Worm (Caenorhabditis elegans): ENCODE data around the gene C06E2.9.
A peak's percentile ranks its signal among the peaks of the same experiment; 100 is the strongest.

Gene C06E2.9

ce11 chrX:8819815-8820415 lies 41.1 kb upstream of the C06E2.9 start:
- TF ChIP-seq egl-27 (tag; optimal IDR thresholded peaks at IDR 0.05) (no peak), dmd-6 (GFP tag; IDR thresholded peaks at IDR 0.05) (peak; percentile 40; the same call in 1 of the 2 replicates), nhr-6 (tag; optimal IDR thresholded peaks at IDR 0.05) (no peak), hlh-30 (tag; optimal IDR thresholded peaks at IDR 0.05; ENCODE audit: insufficient read depth) (peak; percentile 24), T20F7.1 (GFP tag; optimal IDR thresholded peaks at IDR 0.05) (no peak), nhr-237 (tag; optimal IDR thresholded peaks at IDR 0.05) (no peak), duxl-1 (tag; optimal IDR thresholded peaks at IDR 0.05; ENCODE audit: poor library complexity) (peak; percentile 50), php-3 (GFP tag; IDR thresholded peaks at IDR 0.05) (peak; percentile 69; the same call in 1 of the 2 replicates), fkh-10 (GFP tag; optimal IDR thresholded peaks at IDR 0.05) (no peak), unc-39 (tag; optimal IDR thresholded peaks at IDR 0.05) (no peak), hmg-1.1 (GFP tag; IDR thresholded peaks at IDR 0.05) (no peak), F44E2.7 (GFP tag; IDR thresholded peaks at IDR 0.05) (no peak), skn-1 (tag; optimal IDR thresholded peaks at IDR 0.05) (no peak), saeg-2 (GFP tag; IDR thresholded peaks at IDR 0.05) (no peak), lin-1 (GFP tag; IDR thresholded peaks at IDR 0.05) (peak; percentile 53; the same call in 1 of the 2 replicates), mep-1 (tag; optimal IDR thresholded peaks at IDR 0.05) (no peak), nhr-76 (tag; optimal IDR thresholded peaks at IDR 0.05) (no peak), ama-1 (optimal IDR thresholded peaks at IDR 0.05) (no peak), dve-1 (tag; optimal IDR thresholded peaks at IDR 0.05; ENCODE audit: insufficient read depth) (no peak), tra-1 (GFP tag; IDR thresholded peaks at IDR 0.05) (0 out of 2 replicates have a peak, but pooled peaks have one; percentile 30), spr-1 (tag; optimal IDR thresholded peaks at IDR 0.05) (peak; percentile 4), Y48G9A.11 (GFP tag; IDR thresholded peaks at IDR 0.05) (no peak), zag-1 (tag; optimal IDR thresholded peaks at IDR 0.05) (no peak), jun-1 (tag; optimal IDR thresholded peaks at IDR 0.05) (no peak), nhr-11 (tag; optimal IDR thresholded peaks at IDR 0.05) (no peak), ceh-20 (GFP tag; IDR thresholded peaks at IDR 0.05) (0 out of 2 replicates have a peak, but pooled peaks have one; percentile 8), lsy-2 (tag; optimal IDR thresholded peaks at IDR 0.05) (no peak), Y75B8A.6 (GFP tag; IDR thresholded peaks at IDR 0.05) (no peak), nhr-28 (tag; optimal IDR thresholded peaks at IDR 0.05) (peak; percentile 9), egl-43 (GFP tag; IDR thresholded peaks at IDR 0.05) (peak; percentile 72), ces-1 (GFP tag; optimal IDR thresholded peaks at IDR 0.05) (no peak), F49E8.2 (tag; optimal IDR thresholded peaks at IDR 0.05; ENCODE audit: borderline replicate concordance) (no peak), fos-1 (tag; optimal IDR thresholded peaks at IDR 0.05) (no peak), arid-1 (GFP tag; conservative IDR thresholded peaks at IDR 0.05) (peak; percentile 69), F26F4.8 (GFP tag; conservative IDR thresholded peaks at IDR 0.05) (no peak; the same call in 1 of the 2 replicates), nhr-41 (GFP tag; IDR thresholded peaks at IDR 0.05) (0 out of 2 replicates have a peak, but pooled peaks have one; percentile 23), nhr-10 (tag; optimal IDR thresholded peaks at IDR 0.05) (no peak), zip-11 (GFP tag; IDR thresholded peaks at IDR 0.05) (peak; percentile 62; the same call in 1 of the 2 replicates), snpc-1.2 (GFP tag; IDR thresholded peaks at IDR 0.05) (peak; percentile 58; the same call in 1 of the 2 replicates), lin-38 (GFP tag; IDR thresholded peaks at IDR 0.05) (peak; percentile 71), daf-8 (GFP tag; IDR thresholded peaks at IDR 0.05) (no peak), lin-15B (tag; optimal IDR thresholded peaks at IDR 0.05) (no peak), nhr-48 (tag; optimal IDR thresholded peaks at IDR 0.05) (peak; percentile 28), dmd-8 (GFP tag; IDR thresholded peaks at IDR 0.05) (no peak), zfp-3 (GFP tag; conservative IDR thresholded peaks at IDR 0.05) (no peak), aly-2 (tag; optimal IDR thresholded peaks at IDR 0.05) (no peak), T26A8.4 (GFP tag; IDR thresholded peaks at IDR 0.05) (0 out of 2 replicates have a peak, but pooled peaks have one; percentile 50), lim-7 (GFP tag; IDR thresholded peaks at IDR 0.05) (peak; percentile 66; the same call in 1 of the 2 replicates), ceh-82 (tag; optimal IDR thresholded peaks at IDR 0.05) (no peak), ctbp-1 (GFP tag; IDR thresholded peaks at IDR 0.05) (0 out of 2 replicates have a peak, but pooled peaks have one; percentile 46), madf-9 (GFP tag; conservative IDR thresholded peaks at IDR 0.05) (0 out of 2 replicates have a peak, but pooled peaks have one; percentile 49)
